Fruit fly (Drosophila melanogaster): Measurements from ENCODE around the gene CG7126.

CG7126 gene

dm6 chr3R:18310766-18311367 is 8.2 kb upstream of the CG7126 start (continued):
- no peak for TF ChIP-seq mirr (GFP tag; optimal IDR thresholded peaks at IDR 0.05)
- no peak for TF ChIP-seq Tbp (GFP tag; optimal IDR thresholded peaks at IDR 0.05)
- no peak for TF ChIP-seq Rx (GFP tag; IDR thresholded peaks at IDR 0.05)
- no peak for TF ChIP-seq CG17359 (tag; optimal IDR thresholded peaks at IDR 0.05)
- no peak for TF ChIP-seq emc (GFP tag; optimal IDR thresholded peaks at IDR 0.05)
- TF ChIP-seq Sin3A (optimal IDR thresholded peaks at IDR 0.05), result no peak
- no peak for TF ChIP-seq CG7963 (GFP tag; IDR thresholded peaks at IDR 0.05; ENCODE audit: partially characterized antibody)
- TF ChIP-seq Asciz (GFP tag; optimal IDR thresholded peaks at IDR 0.05), result no peak
- no peak for TF ChIP-seq zf30C (GFP tag; optimal IDR thresholded peaks at IDR 0.05)
- no peak for TF ChIP-seq CG7928 (GFP tag; optimal IDR thresholded peaks at IDR 0.05)
- no peak for TF ChIP-seq sens (GFP tag)
- TF ChIP-seq CG15514 (GFP tag; optimal IDR thresholded peaks at IDR 0.05), result no peak
- TF ChIP-seq fd3F (GFP tag; optimal IDR thresholded peaks at IDR 0.05), result no peak
- TF ChIP-seq CG13287 (GFP tag; IDR thresholded peaks at IDR 0.05; ENCODE audit: partially characterized antibody), result peak; percentile 12; the same call in 1 of the 2 replicates
- TF ChIP-seq p53 (GFP tag; optimal IDR thresholded peaks at IDR 0.05), result no peak
- no peak for TF ChIP-seq caup (GFP tag; optimal IDR thresholded peaks at IDR 0.05; ENCODE audit: severe bottlenecking)
- no peak for TF ChIP-seq pan (optimal IDR thresholded peaks at IDR 0.05)
- TF ChIP-seq pan (GFP tag; optimal IDR thresholded peaks at IDR 0.05 in 1 of 2, IDR thresholded peaks at IDR 0.05 in 1 of 2), result no peak
- peak; percentile 22; the same call in 1 of the 2 replicates for TF ChIP-seq vvl (GFP tag; IDR thresholded peaks at IDR 0.05)
- no peak for TF ChIP-seq salm (tag; optimal IDR thresholded peaks at IDR 0.05)
- TF ChIP-seq CG11695 (GFP tag; IDR thresholded peaks at IDR 0.05), result no peak; the same call in 2 of the 3 replicates
- no peak for TF ChIP-seq CG6254 (GFP tag; optimal IDR thresholded peaks at IDR 0.05)
- TF ChIP-seq pho (GFP tag; optimal IDR thresholded peaks at IDR 0.05), result no peak
- TF ChIP-seq inv (GFP tag; IDR thresholded peaks at IDR 0.05; ENCODE audit: partially characterized antibody), result no peak
- TF ChIP-seq ind (GFP tag; optimal IDR thresholded peaks at IDR 0.05), result no peak
- no peak for TF ChIP-seq NC2α (GFP tag; optimal IDR thresholded peaks at IDR 0.05)
- no peak; the same call in 2 of the 3 replicates for TF ChIP-seq dysf (GFP tag; IDR thresholded peaks at IDR 0.05)
- TF ChIP-seq pnt (GFP tag; optimal IDR thresholded peaks at IDR 0.05), result no peak
- no peak for TF ChIP-seq HLH4C (GFP tag; IDR thresholded peaks at IDR 0.05; ENCODE audit: partially characterized antibody)
- TF ChIP-seq CG2116 (GFP tag; optimal IDR thresholded peaks at IDR 0.05), result no peak
- TF ChIP-seq maf-S (GFP tag; optimal IDR thresholded peaks at IDR 0.05), result no peak
- no peak for TF ChIP-seq sisA (GFP tag; IDR thresholded peaks at IDR 0.05)
- no peak for TF ChIP-seq Hand (GFP tag; optimal IDR thresholded peaks at IDR 0.05)
- TF ChIP-seq Fer2 (tag; optimal IDR thresholded peaks at IDR 0.05), result no peak
- TF ChIP-seq CG17568 (GFP tag; optimal IDR thresholded peaks at IDR 0.05), result no peak
- TF ChIP-seq ase (GFP tag; IDR thresholded peaks at IDR 0.05), result no peak
- TF ChIP-seq cad (GFP tag; optimal IDR thresholded peaks at IDR 0.05), result no peak
- TF ChIP-seq CG33557 (GFP tag; optimal IDR thresholded peaks at IDR 0.05), result peak; percentile 33
- no peak for TF ChIP-seq croc (GFP tag; conservative IDR thresholded peaks at IDR 0.05)
- TF ChIP-seq ac (GFP tag; optimal IDR thresholded peaks at IDR 0.05), result no peak
- no peak for TF ChIP-seq bowl (GFP tag; IDR thresholded peaks at IDR 0.05)
- no peak for TF ChIP-seq CG31365 (tag; optimal IDR thresholded peaks at IDR 0.05)
- no peak for TF ChIP-seq Aef1 (GFP tag; IDR thresholded peaks at IDR 0.05)
- no peak for TF ChIP-seq nom (GFP tag; optimal IDR thresholded peaks at IDR 0.05)
- TF ChIP-seq BEAF-32 (GFP tag; optimal IDR thresholded peaks at IDR 0.05), result no peak
- no peak for TF ChIP-seq tx (GFP tag; optimal IDR thresholded peaks at IDR 0.05)
- TF ChIP-seq sc (optimal IDR thresholded peaks at IDR 0.05), result no peak
- no peak for TF ChIP-seq sc (GFP tag; optimal IDR thresholded peaks at IDR 0.05)
- TF ChIP-seq CG34224 (GFP tag; IDR thresholded peaks at IDR 0.05; ENCODE audit: partially characterized antibody), result peak; percentile 29; the same call in 1 of the 3 replicates
- TF ChIP-seq Doc2 (GFP tag; IDR thresholded peaks at IDR 0.05), result no peak
- TF ChIP-seq CG10959 (GFP tag; IDR thresholded peaks at IDR 0.05), result no peak
